Fruit fly (Drosophila melanogaster) whole organism, embryonic: Measurements from ENCODE around the gene Dbp21E2.
A peak's percentile ranks its signal among the peaks of the same experiment; 100 is the strongest.

Experiments
- Antp ChIP-seq: fragments of 200-800 bp; sonication (Bioruptor generic); optimal IDR thresholded peaks from 3 replicates; lab custom pipeline; 2016; ENCODE audit warnings: missing biosample characterization, missing genetic modification characterization
- Atf3 ChIP-seq: fragments of 200-800 bp; sonication (Bioruptor generic); optimal IDR thresholded peaks from 3 replicates; lab custom pipeline; 2016; ENCODE audit warnings: missing biosample characterization, missing genetic modification characterization
- BtbVII ChIP-seq: fragments of 200-800 bp; sonication (Bioruptor generic); optimal IDR thresholded peaks from 3 replicates; lab custom pipeline; 2017; ENCODE audit warnings: missing biosample characterization, mild to moderate bottlenecking, missing genetic modification characterization
- Bteb2 ChIP-seq: fragments of 200-800 bp; sonication (Bioruptor generic); optimal IDR thresholded peaks from 2 replicates; lab custom pipeline; 2016; ENCODE audit warnings: missing biosample characterization, missing genetic modification characterization
- C15 ChIP-seq: fragments of 200-800 bp; sonication (Bioruptor generic); IDR thresholded peaks from 3 replicates; pipeline ENCODE4 v1.3.6; 2022; ENCODE audit warnings: missing biosample characterization, missing genetic modification characterization
- CG10431 ChIP-seq: fragments of 200-800 bp; sonication (Bioruptor generic); optimal IDR thresholded peaks from 3 replicates; lab custom pipeline; 2018; ENCODE audit warnings: missing biosample characterization, mild to moderate bottlenecking, missing genetic modification characterization
- CG10654 ChIP-seq: fragments of 200-800 bp; sonication (Bioruptor generic); optimal IDR thresholded peaks from 2 replicates; lab custom pipeline; 2016; ENCODE audit warnings: missing biosample characterization, missing genetic modification characterization
- CG11456 ChIP-seq: fragments of 200-800 bp; sonication (Bioruptor generic); IDR thresholded peaks from 3 replicates; pipeline ENCODE4 v1.3.6; 2022; ENCODE audit warnings: missing biosample characterization, missing genetic modification characterization
- CG11723 ChIP-seq: fragments of 200-800 bp; sonication (Bioruptor generic); optimal IDR thresholded peaks from 2 replicates; lab custom pipeline; 2017; ENCODE audit warnings: missing biosample characterization, mild to moderate bottlenecking, missing genetic modification characterization
- CG12391 ChIP-seq: fragments of 200-800 bp; sonication (Bioruptor generic); optimal IDR thresholded peaks from 3 replicates; lab custom pipeline; 2018; ENCODE audit warnings: missing biosample characterization, mild to moderate bottlenecking, missing genetic modification characterization, moderate library complexity
- CG13123 ChIP-seq: fragments of 200-800 bp; sonication (Bioruptor generic); optimal IDR thresholded peaks from 2 replicates; lab custom pipeline; 2016; ENCODE audit warnings: missing biosample characterization, missing genetic modification characterization
- CG13894 ChIP-seq: fragments of 200-800 bp; sonication (Bioruptor generic); optimal IDR thresholded peaks from 3 replicates; lab custom pipeline; 2018; ENCODE audit warnings: missing biosample characterization, mild to moderate bottlenecking, missing genetic modification characterization, moderate library complexity
- CG14050 ChIP-seq: fragments of 200-800 bp; sonication (Bioruptor generic); IDR thresholded peaks from 3 replicates; pipeline ENCODE4 v1.3.6; 2022; ENCODE audit warnings: missing biosample characterization, missing genetic modification characterization
- CG14710 ChIP-seq: fragments of 200-800 bp; sonication (Bioruptor generic); optimal IDR thresholded peaks from 3 replicates; lab custom pipeline; 2019; ENCODE audit warnings: missing biosample characterization, mild to moderate bottlenecking, missing genetic modification characterization, moderate library complexity
- CG1602 ChIP-seq: fragments of 200-800 bp; sonication (Bioruptor generic); optimal IDR thresholded peaks from 3 replicates; lab custom pipeline; 2016; ENCODE audit warnings: missing biosample characterization, missing genetic modification characterization
- CG17612 ChIP-seq: fragments of 200-800 bp; sonication (Bioruptor generic); IDR thresholded peaks from 2 replicates; pipeline ENCODE4 v1.3.6; 2022; ENCODE audit warnings: missing biosample characterization, missing genetic modification characterization
- CG2875 ChIP-seq: fragments of 200-800 bp; sonication (Bioruptor generic); optimal IDR thresholded peaks from 2 replicates; lab custom pipeline; 2017; ENCODE audit warnings: missing biosample characterization, mild to moderate bottlenecking, missing genetic modification characterization, missing genetic modification reagents
- CG31365 ChIP-seq: fragments of 200-800 bp; sonication (Bioruptor generic); optimal IDR thresholded peaks from 2 replicates; lab custom pipeline; 2018; ENCODE audit warnings: missing biosample characterization, mild to moderate bottlenecking, missing genetic modification characterization
- CG3847 ChIP-seq: fragments of 200-800 bp; sonication (Bioruptor generic); IDR thresholded peaks from 2 replicates; pipeline ENCODE4 v1.3.6; 2022; ENCODE audit warnings: missing biosample characterization, missing genetic modification characterization
- CG4360 ChIP-seq: fragments of 200-800 bp; sonication (Bioruptor generic); IDR thresholded peaks from 2 replicates; pipeline ENCODE4 v1.3.6; 2022; ENCODE audit warnings: missing biosample characterization, missing genetic modification characterization
- CG4404 ChIP-seq: fragments of 200-800 bp; sonication (Bioruptor generic); IDR thresholded peaks from 2 replicates; pipeline ENCODE4 v1.3.6; 2022; ENCODE audit warnings: missing biosample characterization, missing genetic modification characterization
- CG5953 ChIP-seq: fragments of 200-800 bp; sonication (Bioruptor generic); IDR thresholded peaks from 2 replicates; pipeline ENCODE4 v1.3.6; 2022; ENCODE audit warnings: missing biosample characterization, missing genetic modification characterization
- CG6654 ChIP-seq: fragments of 200-800 bp; sonication (Bioruptor generic); optimal IDR thresholded peaks from 2 replicates; lab custom pipeline; 2017; ENCODE audit warnings: missing biosample characterization, mild to moderate bottlenecking, missing genetic modification characterization
- CG6765 ChIP-seq: fragments of 200-800 bp; sonication (Bioruptor generic); optimal IDR thresholded peaks from 3 replicates; lab custom pipeline; 2017; ENCODE audit warnings: missing biosample characterization, mild to moderate bottlenecking, missing genetic modification characterization
- CG7357 ChIP-seq: fragments of 200-800 bp; sonication (Bioruptor generic); IDR thresholded peaks from 3 replicates; pipeline ENCODE4 v1.3.6; 2022; ENCODE audit warnings: missing biosample characterization, missing genetic modification characterization
- CG8944 ChIP-seq: fragments of 200-800 bp; sonication (Bioruptor generic); optimal IDR thresholded peaks from 3 replicates; lab custom pipeline; 2016; ENCODE audit warnings: missing biosample characterization, missing genetic modification characterization
- CG9817 ChIP-seq: fragments of 200-800 bp; sonication (Bioruptor generic); optimal IDR thresholded peaks from 2 replicates; lab custom pipeline; 2018; ENCODE audit warnings: missing biosample characterization, mild to moderate bottlenecking, missing genetic modification characterization, moderate library complexity
- CTCF ChIP-seq: fragments of 200-800 bp; sonication (Bioruptor generic); optimal IDR thresholded peaks from 2 replicates; lab custom pipeline; 2017; ENCODE audit warnings: missing biosample characterization, mild to moderate bottlenecking, missing genetic modification characterization, moderate library complexity
- Dip3 ChIP-seq: fragments of 200-800 bp; sonication (Bioruptor generic); optimal IDR thresholded peaks from 3 replicates; lab custom pipeline; 2016; ENCODE audit warnings: missing biosample characterization, missing genetic modification characterization
- Fer2 ChIP-seq: fragments of 200-800 bp; sonication (Bioruptor generic); optimal IDR thresholded peaks from 2 replicates; lab custom pipeline; 2018; ENCODE audit warnings: missing biosample characterization, mild to moderate bottlenecking, missing genetic modification characterization, moderate library complexity
- HLH4C ChIP-seq: fragments of 200-800 bp; sonication (Bioruptor generic); IDR thresholded peaks from 3 replicates; pipeline ENCODE4 v1.3.6; 2022; ENCODE audit warnings: missing biosample characterization, missing genetic modification characterization; ENCODE audit not compliant: partially characterized antibody
- Hsf ChIP-seq: fragments of 200-800 bp; sonication (Bioruptor generic); optimal IDR thresholded peaks from 3 replicates; lab custom pipeline; 2016; ENCODE audit warnings: missing biosample characterization, missing genetic modification characterization
- MTF-1 ChIP-seq: fragments of 200-800 bp; sonication (Bioruptor generic); optimal IDR thresholded peaks from 2 replicates; lab custom pipeline; 2018; ENCODE audit warnings: missing biosample characterization, mild to moderate bottlenecking, missing genetic modification characterization, borderline replicate concordance
- Meics ChIP-seq: fragments of 200-800 bp; sonication (Bioruptor generic); optimal IDR thresholded peaks from 2 replicates; lab custom pipeline; 2017; ENCODE audit warnings: missing biosample characterization, mild to moderate bottlenecking, missing genetic modification characterization
- NfI ChIP-seq: fragments of 200-800 bp; sonication (Bioruptor generic); optimal IDR thresholded peaks from 3 replicates; lab custom pipeline; 2018; ENCODE audit warnings: missing biosample characterization, mild to moderate bottlenecking, missing genetic modification characterization, moderate library complexity
- Rx ChIP-seq: fragments of 200-800 bp; sonication (Bioruptor generic); IDR thresholded peaks from 2 replicates; pipeline ENCODE4 v1.3.6; 2022; ENCODE audit warnings: missing biosample characterization, missing genetic modification characterization
- Sry-δ ChIP-seq: fragments of 200-800 bp; sonication (Bioruptor generic); optimal IDR thresholded peaks from 2 replicates; lab custom pipeline; 2016; ENCODE audit warnings: missing biosample characterization, missing genetic modification characterization
- al ChIP-seq: fragments of 200-800 bp; sonication (Bioruptor generic); IDR thresholded peaks from 2 replicates; pipeline ENCODE4 v1.3.6; 2022; ENCODE audit warnings: missing biosample characterization, missing genetic modification characterization
- cad ChIP-seq: fragments of >200 bp; optimal IDR thresholded peaks from 2 replicates; lab custom pipeline; 2017; ENCODE audit warnings: missing biosample characterization, missing genetic modification characterization
- fd3F ChIP-seq: fragments of 200-800 bp; sonication (Bioruptor generic); optimal IDR thresholded peaks from 2 replicates; lab custom pipeline; 2018; ENCODE audit warnings: missing biosample characterization, mild to moderate bottlenecking, missing genetic modification characterization, moderate library complexity
- gsb-n ChIP-seq: fragments of 200-800 bp; sonication (Bioruptor generic); optimal IDR thresholded peaks from 3 replicates; lab custom pipeline; 2018; ENCODE audit warnings: missing biosample characterization, mild to moderate bottlenecking, missing genetic modification characterization
- h ChIP-seq: fragments of >200 bp; optimal IDR thresholded peaks from 2 replicates; lab custom pipeline; 2017
- lab ChIP-seq: fragments of 200-800 bp; sonication (Bioruptor generic); optimal IDR thresholded peaks from 3 replicates; lab custom pipeline; 2017; ENCODE audit warnings: missing biosample characterization, missing genetic modification characterization, mild to moderate bottlenecking, moderate library complexity, missing genetic modification reagents
- mirr ChIP-seq: fragments of 200-800 bp; sonication (Bioruptor generic); optimal IDR thresholded peaks from 3 replicates; lab custom pipeline; 2018; ENCODE audit warnings: missing biosample characterization, mild to moderate bottlenecking, missing genetic modification characterization
- nom ChIP-seq: fragments of 200-800 bp; sonication (Bioruptor generic); optimal IDR thresholded peaks from 2 replicates; lab custom pipeline; 2017; ENCODE audit warnings: missing biosample characterization, missing genetic modification characterization, mild to moderate bottlenecking, moderate library complexity, missing genetic modification reagents
- odd ChIP-seq: fragments of 200-800 bp; sonication (Bioruptor generic); optimal IDR thresholded peaks from 2 replicates; lab custom pipeline; 2017; ENCODE audit warnings: missing biosample characterization, mild to moderate bottlenecking, missing genetic modification characterization
- phol ChIP-seq: fragments of 200-800 bp; sonication (Bioruptor generic); optimal IDR thresholded peaks from 3 replicates; lab custom pipeline; 2018; ENCODE audit warnings: missing biosample characterization, mild to moderate bottlenecking, missing genetic modification characterization, moderate library complexity
- pzg ChIP-seq: fragments of 200-800 bp; sonication (Bioruptor generic); optimal IDR thresholded peaks from 3 replicates; lab custom pipeline; 2018; ENCODE audit warnings: missing biosample characterization, mild to moderate bottlenecking, missing genetic modification characterization, moderate library complexity
- repo ChIP-seq: fragments of 200-800 bp; sonication (Bioruptor generic); optimal IDR thresholded peaks from 2 replicates; lab custom pipeline; 2016; ENCODE audit warnings: missing biosample characterization, missing genetic modification characterization
- sd ChIP-seq: fragments of 200-800 bp; sonication (Bioruptor generic); optimal IDR thresholded peaks from 3 replicates; lab custom pipeline; 2018; ENCODE audit warnings: missing biosample characterization, mild to moderate bottlenecking, missing genetic modification characterization, moderate library complexity
- slou ChIP-seq: fragments of 200-800 bp; sonication (Bioruptor generic); optimal IDR thresholded peaks from 3 replicates; lab custom pipeline; 2016; ENCODE audit warnings: missing biosample characterization, missing genetic modification characterization
- sna ChIP-seq: fragments of 200-800 bp; sonication (Bioruptor generic); IDR thresholded peaks from 2 replicates; pipeline ENCODE4 v1.3.6; 2022; ENCODE audit warnings: missing biosample characterization, missing genetic modification characterization; ENCODE audit not compliant: partially characterized antibody
- unc-4 ChIP-seq: fragments of 200-800 bp; sonication (Bioruptor generic); IDR thresholded peaks from 2 replicates; pipeline ENCODE4 v1.3.6; 2022; ENCODE audit warnings: missing biosample characterization, missing genetic modification characterization; ENCODE audit not compliant: partially characterized antibody

The Dbp21E2 gene

DNA sequence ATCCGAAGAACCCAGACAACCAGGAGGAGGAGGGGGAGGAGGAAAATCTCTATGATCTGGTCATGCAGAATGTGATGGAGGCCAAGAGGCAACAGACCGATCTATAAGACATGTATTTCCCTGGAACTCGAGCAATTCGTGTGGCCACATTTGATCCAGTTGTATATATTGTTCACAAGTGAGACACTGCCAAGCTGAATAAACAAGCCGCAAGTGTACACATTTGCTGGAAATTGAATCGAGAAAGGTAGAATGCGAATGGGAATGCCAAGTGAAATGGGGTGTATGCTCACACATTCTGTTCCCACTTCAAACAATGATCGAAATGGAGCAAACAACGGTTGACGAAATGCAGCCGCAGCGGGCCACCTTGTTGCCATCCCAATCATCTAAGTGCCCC is 44.6 kb downstream of the Dbp21E2 start (continued):
- TF ChIP-seq Atf3 (GFP tag; lab: Kevin White, UChicago), result no peak
- TF ChIP-seq mirr (GFP tag; lab: Kevin White, UChicago), result no peak
- TF ChIP-seq CG10654 (GFP tag; lab: Kevin White, UChicago), result no peak
- TF ChIP-seq sna (GFP tag; lab: Robert Waterston, UW), result no peak
- TF ChIP-seq CG14710, result no peak
- TF ChIP-seq MTF-1 (GFP tag; lab: Kevin White, UChicago), result peak; percentile 48
- no peak for TF ChIP-seq Antp (GFP tag; lab: Kevin White, UChicago)
- no peak for TF ChIP-seq pzg (GFP tag; lab: Kevin White, UChicago)
- 0 out of 3 replicates have a peak, but pooled peaks have one; percentile 3 for TF ChIP-seq CG11456
- no peak for TF ChIP-seq NfI (GFP tag; lab: Kevin White, UChicago)
- TF ChIP-seq Fer2, result no peak
- no peak for TF ChIP-seq Bteb2 (GFP tag; lab: Kevin White, UChicago)
- no peak for TF ChIP-seq CG4404 (GFP tag; lab: Robert Waterston, UW)
- no peak for TF ChIP-seq CG13123 (GFP tag; lab: Kevin White, UChicago)
- peak; percentile 73 for TF ChIP-seq lab (GFP tag; lab: Kevin White, UChicago)
- TF ChIP-seq CG14050 (GFP tag; lab: Robert Waterston, UW), result no peak
- TF ChIP-seq CG3847 (GFP tag; lab: Robert Waterston, UW), result no peak
- TF ChIP-seq BtbVII (GFP tag; lab: Kevin White, UChicago), result peak; percentile 15
- TF ChIP-seq CG31365, result peak; percentile 30
- TF ChIP-seq CG6654 (GFP tag; lab: Kevin White, UChicago), result no peak
- no peak for TF ChIP-seq phol
- TF ChIP-seq CG7357 (GFP tag; lab: Robert Waterston, UW), result no peak
- TF ChIP-seq slou, result no peak
- TF ChIP-seq h (lab: Kevin White, UChicago), result no peak
- no peak for TF ChIP-seq CG6765 (GFP tag; lab: Kevin White, UChicago)
- no peak for TF ChIP-seq CTCF (GFP tag; lab: Kevin White, UChicago)
- TF ChIP-seq CG11723 (GFP tag; lab: Kevin White, UChicago), result no peak
- TF ChIP-seq CG9817, result no peak
- TF ChIP-seq Dip3 (GFP tag; lab: Kevin White, UChicago), result no peak
- TF ChIP-seq CG17612 (GFP tag; lab: Robert Waterston, UW), result no peak
- no peak for TF ChIP-seq Hsf
- no peak for TF ChIP-seq cad (GFP tag; lab: Kevin White, UChicago)
- no peak for TF ChIP-seq sd (tag; lab: Kevin White, UChicago)
- no peak for TF ChIP-seq C15 (GFP tag; lab: Robert Waterston, UW)
- no peak for TF ChIP-seq gsb-n
- no peak for TF ChIP-seq HLH4C (GFP tag; lab: Robert Waterston, UW)
- TF ChIP-seq odd (GFP tag; lab: Kevin White, UChicago), result no peak
- no peak for TF ChIP-seq CG5953 (GFP tag; lab: Robert Waterston, UW)
- peak; percentile 5 for TF ChIP-seq CG13894 (tag; lab: Kevin White, UChicago)
- TF ChIP-seq Sry-δ (GFP tag; lab: Kevin White, UChicago), result no peak
- no peak for TF ChIP-seq nom
- no peak for TF ChIP-seq CG1602 (GFP tag; lab: Kevin White, UChicago)
- no peak for TF ChIP-seq CG8944 (GFP tag; lab: Kevin White, UChicago)
- no peak for TF ChIP-seq al (GFP tag; lab: Robert Waterston, UW)
- TF ChIP-seq CG4360 (GFP tag; lab: Robert Waterston, UW), result no peak
- no peak for TF ChIP-seq CG12391
- TF ChIP-seq fd3F (GFP tag; lab: Kevin White, UChicago), result no peak
- peak; percentile 21 for TF ChIP-seq Meics (GFP tag; lab: Kevin White, UChicago)
- TF ChIP-seq CG2875, result peak; percentile 40
- TF ChIP-seq unc-4 (GFP tag; lab: Robert Waterston, UW), result no peak
- no peak for TF ChIP-seq Rx (GFP tag; lab: Robert Waterston, UW)
- no peak for TF ChIP-seq repo (GFP tag; lab: Kevin White, UChicago)
- no peak for TF ChIP-seq CG10431 (GFP tag; lab: Kevin White, UChicago)
